Fruit fly (Drosophila melanogaster) whole organism: ENCODE results near the gene Mcm7.

Source experiments
- Dll ChIP-seq: fragments of >200 bp; optimal IDR thresholded peaks from 2 replicates; lab custom pipeline; 2017
- EcR ChIP-seq, 2 experiments: fragments of >200 bp; optimal IDR thresholded peaks; 2 replicates each; lab custom pipeline; 2017; ENCODE audit warnings: missing biosample characterization in 2 of 2, missing genetic modification characterization in 2 of 2, missing genetic modification reagents in 2 of 2
- pan ChIP-seq: fragments of >200 bp; optimal IDR thresholded peaks from 2 replicates; lab custom pipeline; 2017
- usp ChIP-seq: fragments of >200 bp; optimal IDR thresholded peaks from 2 replicates; lab custom pipeline; 2017; ENCODE audit warnings: missing biosample characterization, missing genetic modification characterization, mixed read lengths

- TF ChIP-seq pan = no peak
- no peak for TF ChIP-seq Dll (lab: Kevin White, UChicago)
- TF ChIP-seq usp (GFP tag; lab: Kevin White, UChicago) = no peak
- no peak for TF ChIP-seq EcR (GFP tag; optimal IDR thresholded peaks at IDR 0.05; lab: Kevin White, UChicago)
Measured at dm6 chr3L:8852907-8853306, 38.5 kb upstream of the Mcm7 start.
